Fruit fly (Drosophila melanogaster) S2 (cell line): ENCODE measurements around the gene Rph.

Experiments
- CG8478 ChIP-seq: fragments of >200 bp; optimal IDR thresholded peaks from 2 replicates; lab custom pipeline; 2018
- CTCF ChIP-seq, 2 experiments: fragments of >200 bp; optimal IDR thresholded peaks; 2 replicates each; lab custom pipeline; 2018

Rph gene

DNA sequence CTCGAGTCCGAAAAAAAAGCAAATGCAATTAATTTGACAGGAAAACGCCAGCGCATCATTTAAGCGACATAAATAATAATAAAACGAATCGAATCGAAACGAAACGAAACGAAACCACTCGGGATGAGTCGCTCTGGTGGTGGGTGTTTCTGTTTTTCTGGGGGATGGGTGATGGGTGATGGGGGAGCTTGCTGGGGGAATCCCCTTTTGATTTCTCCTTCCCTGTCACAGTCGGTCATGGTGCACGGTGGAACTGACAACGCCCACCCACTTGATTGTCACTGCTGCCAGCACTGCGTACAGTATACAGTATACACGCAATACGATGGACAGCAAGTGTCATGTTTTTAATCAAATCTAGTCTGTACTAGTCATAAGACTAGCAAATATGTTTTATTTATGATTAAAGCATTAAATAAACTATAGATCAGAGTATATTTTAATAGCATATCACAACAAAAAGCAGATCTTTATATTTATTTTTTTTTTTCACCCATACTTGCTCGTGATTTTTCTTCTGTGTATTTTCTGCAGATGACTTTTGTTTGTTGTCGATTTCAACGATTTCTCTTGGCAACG, 35.5 kb downstream of the Rph start:
- TF ChIP-seq CTCF (optimal IDR thresholded peaks at IDR 0.05; lab: Kevin White, UChicago) (no peak), CG8478 (no peak)

DNA sequence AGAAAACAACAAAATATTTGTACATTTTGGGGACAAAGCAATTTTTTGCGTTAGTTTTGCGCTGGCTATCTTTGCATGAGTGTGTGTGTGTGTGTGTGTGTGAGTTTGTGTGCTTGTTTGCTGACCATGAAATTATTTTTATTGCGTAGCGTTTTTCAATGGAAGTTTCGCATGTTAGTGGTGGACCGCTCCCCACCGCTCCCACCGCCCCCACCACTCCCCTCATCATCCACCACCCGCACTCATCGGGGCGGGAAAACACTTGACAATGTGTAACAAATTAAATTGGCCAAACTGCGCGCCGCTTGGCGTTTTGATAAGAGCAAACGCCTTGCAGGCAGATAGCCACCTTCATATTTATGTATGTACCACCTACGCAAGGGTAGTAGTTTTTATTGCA, 38.2 kb downstream of the Rph start:
- TF ChIP-seq CG8478 = no peak
- TF ChIP-seq CTCF (optimal IDR thresholded peaks at IDR 0.05; lab: Kevin White, UChicago) = no peak

DNA sequence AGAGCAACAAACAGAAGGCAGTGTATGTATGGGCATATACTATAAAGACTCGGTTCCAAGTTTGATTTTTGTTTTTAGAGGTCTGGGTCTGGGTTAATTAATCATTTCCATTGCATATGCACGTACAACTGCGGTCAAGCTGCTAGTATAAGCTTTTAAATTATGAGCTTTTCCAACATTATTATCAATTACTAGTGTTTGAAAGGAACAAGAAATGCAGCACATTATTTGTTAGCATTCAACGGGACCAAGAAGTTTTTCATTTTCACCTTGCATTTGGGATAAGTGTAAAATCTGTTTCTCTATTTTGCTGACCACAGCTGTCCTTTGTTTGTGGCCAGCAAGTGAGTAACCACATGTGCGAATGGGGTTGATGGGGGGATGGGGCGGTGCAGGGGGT, 39.6 kb downstream of the Rph start:
- TF ChIP-seq CG8478 (no peak), CTCF (optimal IDR thresholded peaks at IDR 0.05; lab: Kevin White, UChicago) (no peak)
